Worm (Caenorhabditis elegans) whole organism, early embryonic: ENCODE data around the gene nhr-8.

ENCODE experiments used
- aly-1 ChIP-seq: sonication (generic microtip); optimal IDR thresholded peaks from 2 replicates; lab custom pipeline; 2016; ENCODE audit warnings: missing genetic modification characterization, missing compliant biosample characterization
- ama-1 ChIP-seq: fragments of 150-350 bp; optimal IDR thresholded peaks from 2 replicates; lab custom pipeline; 2014
- ceh-13 ChIP-seq: fragments of 200-800 bp; sonication (Bioruptor generic); optimal IDR thresholded peaks from 2 replicates; lab custom pipeline; 2018; ENCODE audit warnings: mild to moderate bottlenecking, missing genetic modification characterization, missing compliant biosample characterization
- ceh-36 ChIP-seq: sonication (generic microtip); optimal IDR thresholded peaks from 2 replicates; lab custom pipeline; 2016; ENCODE audit warnings: missing genetic modification characterization, inconsistent platforms, missing compliant biosample characterization
- hnd-1 ChIP-seq: sonication (generic microtip); optimal IDR thresholded peaks from 2 replicates; lab custom pipeline; 2016; ENCODE audit warnings: missing genetic modification characterization, missing compliant biosample characterization
- scrt-1 ChIP-seq: fragments of 200-800 bp; sonication (Bioruptor generic); IDR thresholded peaks from 2 replicates; pipeline ENCODE4 v1.3.6; 2022; ENCODE audit warnings: missing genetic modification characterization, missing compliant biosample characterization
- sea-1 ChIP-seq: fragments of 200-800 bp; sonication (Bioruptor generic); conservative IDR thresholded peaks from 2 replicates; pipeline ENCODE4 v1.3.6; 2022; ENCODE audit warnings: missing genetic modification characterization, missing compliant biosample characterization
- tbx-11 ChIP-seq: fragments of 200-800 bp; sonication (Bioruptor generic); IDR thresholded peaks from 2 replicates; pipeline ENCODE4 v1.3.6; 2022; ENCODE audit warnings: missing genetic modification characterization, missing compliant biosample characterization

ce11 chrIV:7747838-7748237, 37.1 kb downstream of the nhr-8 start, which contains the start of gene klo-1:
- TF ChIP-seq ama-1 (no peak), aly-1 (no peak), ceh-13 (GFP tag; lab: Kevin White, UChicago) (no peak), sea-1 (GFP tag; lab: Robert Waterston, UW) (no peak), ceh-36 (tag; lab: Kevin White, UChicago) (no peak), scrt-1 (no peak), hnd-1 (tag; lab: Kevin White, UChicago) (no peak), tbx-11 (no peak)
